Fruit fly (Drosophila melanogaster) ovary, adult (tissue): ENCODE results near the gene Ncoa6.
A peak's percentile ranks its signal among the peaks of the same experiment; 100 is the strongest.

Experiments
- CG17801 ChIP-seq: fragments of 200-800 bp; optimal IDR thresholded peaks from 2 replicates; lab custom pipeline; 2019; ENCODE audit warnings: missing biosample characterization, mild to moderate bottlenecking, missing genetic modification characterization, moderate library complexity; ENCODE audit not compliant: partially characterized antibody

Gene Ncoa6

dm6 chr2L:5302284-5302683 lies 24.2 kb downstream of the Ncoa6 start:
- peak; percentile 64 for TF ChIP-seq CG17801 (GFP tag; lab: Kevin White, UChicago)

- TF ChIP-seq CG17801 (GFP tag; lab: Kevin White, UChicago), result no peak
Measured at dm6 chr2L:5300785-5301616, 25.5 kb downstream of the Ncoa6 start.

- no peak for TF ChIP-seq CG17801 (GFP tag; lab: Kevin White, UChicago)
Measured at dm6 chr2L:5300237-5300668, 26.2 kb downstream of the Ncoa6 start.

- TF ChIP-seq CG17801 (GFP tag; lab: Kevin White, UChicago), result no peak
Measured at dm6 chr2L:5299628-5299986, 26.9 kb downstream of the Ncoa6 start.

- peak; percentile 88 for TF ChIP-seq CG17801 (GFP tag; lab: Kevin White, UChicago)
Measured at dm6 chr2L:5298978-5299627, 27.4 kb downstream of the Ncoa6 start.

- TF ChIP-seq CG17801 (GFP tag; lab: Kevin White, UChicago), result no peak
Measured at dm6 chr2L:5297961-5298311, 28.5 kb downstream of the Ncoa6 start.

- no peak for TF ChIP-seq CG17801 (GFP tag; lab: Kevin White, UChicago)
Measured at dm6 chr2L:5297289-5297960, 29.1 kb downstream of the Ncoa6 start.

- peak; percentile 31 for TF ChIP-seq CG17801 (GFP tag; lab: Kevin White, UChicago)
Measured at dm6 chr2L:5296672-5297288, 29.7 kb downstream of the Ncoa6 start.

- no peak for TF ChIP-seq CG17801 (GFP tag; lab: Kevin White, UChicago)
Measured at dm6 chr2L:5295245-5295572, 31.3 kb downstream of the Ncoa6 start.

- TF ChIP-seq CG17801 (GFP tag; lab: Kevin White, UChicago), result peak; percentile 17
Measured at dm6 chr2L:5294392-5295244, 31.9 kb downstream of the Ncoa6 start.

dm6 chr2L:5292977-5293513 lies 33.4 kb downstream of the Ncoa6 start:
- peak; percentile 94 for TF ChIP-seq CG17801 (GFP tag; lab: Kevin White, UChicago)

- TF ChIP-seq CG17801 (GFP tag; lab: Kevin White, UChicago), result no peak
Measured at dm6 chr2L:5292643-5292963, 33.9 kb downstream of the Ncoa6 start.

dm6 chr2L:5291869-5292642 lies 34.4 kb downstream of the Ncoa6 start:
- TF ChIP-seq CG17801 (GFP tag; lab: Kevin White, UChicago), result no peak
